Worm (Caenorhabditis elegans): ENCODE results near the gene rfip-1.

Gene rfip-1

DNA sequence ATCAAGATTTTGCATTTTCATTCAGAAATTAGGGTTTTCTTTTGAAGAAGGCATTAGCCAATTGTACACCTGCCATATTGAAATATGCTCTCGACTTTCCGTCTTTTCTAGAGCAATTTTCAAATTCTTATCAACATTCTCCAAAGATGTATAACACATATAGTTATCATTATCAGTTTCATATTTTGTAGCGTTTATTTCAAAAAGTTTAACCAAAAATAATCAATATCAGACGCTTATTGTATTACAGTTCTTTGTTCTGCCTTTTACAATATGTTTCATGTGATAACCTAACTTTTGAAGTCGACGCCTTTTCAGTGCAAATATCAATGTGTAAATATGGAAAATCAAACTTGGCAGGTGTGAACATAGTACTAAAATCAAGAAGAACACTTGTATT, 29.5 kb downstream of the rfip-1 start:
- TF ChIP-seq nhr-85 (tag) (no peak), elt-2 (tag; optimal IDR thresholded peaks at IDR 0.05) (peak; percentile 65)

DNA sequence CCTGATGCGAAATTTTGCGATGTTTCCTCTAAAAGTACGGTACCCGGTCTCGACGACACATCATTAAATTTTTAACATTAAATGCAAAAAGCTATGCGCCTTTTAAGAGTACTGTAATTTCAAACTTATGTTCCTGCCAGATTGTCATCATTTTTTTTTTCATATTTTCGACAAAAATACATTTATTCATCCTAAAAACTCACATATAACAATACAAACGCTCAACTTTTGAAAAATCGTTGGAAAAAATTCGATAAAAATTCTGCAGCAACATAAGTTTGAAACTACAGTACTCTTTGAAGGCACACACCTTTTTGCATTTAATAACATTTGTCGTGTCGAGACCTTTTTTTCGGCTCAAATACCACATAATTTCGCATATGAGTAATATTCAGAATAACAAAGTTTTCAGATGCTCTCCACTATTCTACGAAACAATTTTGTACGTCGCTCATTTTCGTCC, 32.7 kb downstream of the rfip-1 start, which contains the start of gene frh-1:
TSS of gene frh-1 (plus strand) at position 413 of the 463 bp plus-strand sequence.
- TF ChIP-seq ceh-8 (GFP tag; optimal IDR thresholded peaks at IDR 0.05) (no peak), hpl-2 (GFP tag; optimal IDR thresholded peaks at IDR 0.05) (no peak), fkh-4 (tag; optimal IDR thresholded peaks at IDR 0.05; ENCODE audit: borderline replicate concordance) (no peak), lir-3 (tag; optimal IDR thresholded peaks at IDR 0.05; ENCODE audit: poor library complexity) (no peak), grh-1 (GFP tag; IDR thresholded peaks at IDR 0.05) (no peak), egl-13 (tag; optimal IDR thresholded peaks at IDR 0.05) (no peak), irx-1 (tag; optimal IDR thresholded peaks at IDR 0.05) (no peak), ceh-88 (GFP tag; IDR thresholded peaks at IDR 0.05) (no peak), unc-86 (tag; optimal IDR thresholded peaks at IDR 0.05) (no peak), C34B4.2 (tag; optimal IDR thresholded peaks at IDR 0.05) (no peak), fos-1 (tag; optimal IDR thresholded peaks at IDR 0.05) (no peak), lin-39 (tag; optimal IDR thresholded peaks at IDR 0.05) (no peak), mdl-1 (tag; optimal IDR thresholded peaks at IDR 0.05) (no peak), efl-1 (optimal IDR thresholded peaks at IDR 0.05) (no peak), efl-1 (GFP tag; optimal IDR thresholded peaks at IDR 0.05 in 1 of 2) (no peak), lin-35 (GFP tag; optimal IDR thresholded peaks at IDR 0.05) (no peak), nhr-77 (tag; optimal IDR thresholded peaks at IDR 0.05) (no peak), nhr-19 (GFP tag; conservative IDR thresholded peaks at IDR 0.05) (no peak)

DNA sequence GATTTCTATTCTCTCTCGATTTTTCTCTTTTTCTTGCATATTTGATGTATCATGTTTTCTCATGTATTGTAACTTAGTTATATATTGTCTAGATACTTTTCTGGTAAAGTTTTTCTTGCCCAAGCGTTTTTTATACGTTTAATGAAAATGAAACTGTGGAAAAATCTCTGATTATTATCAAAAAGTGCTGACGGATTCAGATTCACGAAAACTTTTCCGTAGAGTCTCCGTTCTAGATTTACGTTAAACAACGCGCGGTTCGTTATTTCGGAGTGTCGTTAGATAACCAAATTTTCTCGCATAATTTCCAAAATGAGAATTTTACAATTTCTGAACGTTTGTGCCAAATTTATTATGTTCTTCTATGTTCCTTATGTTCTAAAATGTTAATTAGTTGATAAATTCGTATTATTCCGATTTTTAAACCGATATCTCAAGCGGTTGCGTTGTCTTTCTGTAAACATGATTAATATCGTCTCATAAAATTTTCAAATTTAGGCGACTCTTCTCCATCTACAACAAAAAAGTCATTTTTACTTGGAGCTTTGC, 33.9 kb downstream of the rfip-1 start, which contains the start of gene ptp-2:
TSS of gene ptp-2 (plus strand) at position 499 of the 549 bp plus-strand sequence.
- peak; percentile 27 to 57 for TF ChIP-seq lin-35 (GFP tag; optimal IDR thresholded peaks at IDR 0.05)
- peak; percentile 56 for TF ChIP-seq nhr-47 (tag; optimal IDR thresholded peaks at IDR 0.05)
- TF ChIP-seq unc-98 (GFP tag; IDR thresholded peaks at IDR 0.05), result no peak
- TF ChIP-seq irx-1 (tag; optimal IDR thresholded peaks at IDR 0.05), result peak; percentile 34
- TF ChIP-seq blmp-1 (tag; optimal IDR thresholded peaks at IDR 0.05), result peak; percentile 41
- no peak for TF ChIP-seq mef-2 (tag; optimal IDR thresholded peaks at IDR 0.05)
- no peak for TF ChIP-seq ceh-63 (GFP tag; optimal IDR thresholded peaks at IDR 0.05)
- TF ChIP-seq unc-86 (tag; optimal IDR thresholded peaks at IDR 0.05), result no peak
- TF ChIP-seq nhr-90 (tag; optimal IDR thresholded peaks at IDR 0.05; ENCODE audit: poor library complexity), result no peak
- TF ChIP-seq isw-1 (GFP tag; IDR thresholded peaks at IDR 0.05), result no peak
- TF ChIP-seq nhr-85 (tag), result peak; percentile 72
- TF ChIP-seq C16A3.4 (tag; optimal IDR thresholded peaks at IDR 0.05), result peak; percentile 30
- TF ChIP-seq lin-14 (GFP tag; optimal IDR thresholded peaks at IDR 0.05), result peak; percentile 57
- TF ChIP-seq jun-1 (tag; optimal IDR thresholded peaks at IDR 0.05), result no peak
- no peak for TF ChIP-seq ama-1 (optimal IDR thresholded peaks at IDR 0.05)
- TF ChIP-seq F16B12.6 (tag; optimal IDR thresholded peaks at IDR 0.05), result no peak
- peak; percentile 47 to 58 for TF ChIP-seq efl-1 (optimal IDR thresholded peaks at IDR 0.05)
- TF ChIP-seq efl-1 (GFP tag; optimal IDR thresholded peaks at IDR 0.05 in 1 of 2), result peak; percentile 48 to 92
- TF ChIP-seq mab-9 (GFP tag; IDR thresholded peaks at IDR 0.05), result no peak
- peak; percentile 10 for TF ChIP-seq tbx-2 (tag; optimal IDR thresholded peaks at IDR 0.05)
- no peak for TF ChIP-seq elt-3 (tag; optimal IDR thresholded peaks at IDR 0.05)
- TF ChIP-seq Y116A8C.19 (tag; optimal IDR thresholded peaks at IDR 0.05; ENCODE audit: borderline replicate concordance), result no peak
- TF ChIP-seq lsy-2 (tag; optimal IDR thresholded peaks at IDR 0.05), result peak; percentile 49 to 72
- peak; percentile 44 for TF ChIP-seq rnt-1 (tag; optimal IDR thresholded peaks at IDR 0.05)
- peak; percentile 64 for TF ChIP-seq snu-23 (GFP tag; optimal IDR thresholded peaks at IDR 0.05)
- peak; percentile 36 for TF ChIP-seq swsn-7 (tag; optimal IDR thresholded peaks at IDR 0.05)
- no peak for TF ChIP-seq efl-3 (GFP tag; optimal IDR thresholded peaks at IDR 0.05)
- no peak for TF ChIP-seq ceh-88 (GFP tag; IDR thresholded peaks at IDR 0.05)
- peak; percentile 65 for TF ChIP-seq nhr-71 (tag; optimal IDR thresholded peaks at IDR 0.05)
- TF ChIP-seq nhr-19 (GFP tag; conservative IDR thresholded peaks at IDR 0.05), result no peak
- TF ChIP-seq lin-15B (tag; optimal IDR thresholded peaks at IDR 0.05), result no peak
- no peak for TF ChIP-seq aly-2 (tag; optimal IDR thresholded peaks at IDR 0.05)
- TF ChIP-seq fkh-10 (GFP tag; optimal IDR thresholded peaks at IDR 0.05), result no peak
- TF ChIP-seq grh-1 (GFP tag; IDR thresholded peaks at IDR 0.05), result no peak
- TF ChIP-seq lir-3 (tag; optimal IDR thresholded peaks at IDR 0.05; ENCODE audit: poor library complexity), result peak; percentile 38
- no peak for TF ChIP-seq vab-15 (tag; optimal IDR thresholded peaks at IDR 0.05)
- TF ChIP-seq mep-1 (tag; optimal IDR thresholded peaks at IDR 0.05), result peak; percentile 22
- no peak for TF ChIP-seq unc-130 (tag; optimal IDR thresholded peaks at IDR 0.05)
